Fruit fly (Drosophila melanogaster) whole organism, embryonic: Measurements from ENCODE around the gene CG43137.
A peak's percentile ranks its signal among the peaks of the same experiment; 100 is the strongest.

Source experiments
- Aef1 ChIP-seq: fragments of 200-800 bp; sonication (Bioruptor generic); IDR thresholded peaks from 3 replicates; pipeline ENCODE4 v1.3.6; 2022; ENCODE audit warnings: missing biosample characterization, missing genetic modification characterization
- Atf-2 ChIP-seq: fragments of 200-800 bp; sonication (Bioruptor generic); optimal IDR thresholded peaks from 2 replicates; lab custom pipeline; 2016; ENCODE audit warnings: missing biosample characterization, missing genetic modification characterization
- CG10654 ChIP-seq: fragments of 200-800 bp; sonication (Bioruptor generic); optimal IDR thresholded peaks from 2 replicates; lab custom pipeline; 2016; ENCODE audit warnings: missing biosample characterization, missing genetic modification characterization
- CG11504 ChIP-seq: fragments of 200-800 bp; sonication (Bioruptor generic); optimal IDR thresholded peaks from 3 replicates; lab custom pipeline; 2019; ENCODE audit warnings: missing biosample characterization, mild to moderate bottlenecking, missing genetic modification characterization, moderate library complexity
- CG17359 ChIP-seq: fragments of 200-800 bp; sonication (Bioruptor generic); optimal IDR thresholded peaks from 3 replicates; lab custom pipeline; 2018; ENCODE audit warnings: missing biosample characterization, mild to moderate bottlenecking, missing genetic modification characterization, moderate library complexity
- CG2889 ChIP-seq: fragments of 200-800 bp; sonication (Bioruptor generic); IDR thresholded peaks from 3 replicates; pipeline ENCODE4 v1.3.6; 2022; ENCODE audit warnings: missing biosample characterization, missing genetic modification characterization
- CG32767 ChIP-seq: fragments of 200-800 bp; sonication (Bioruptor generic); IDR thresholded peaks from 2 replicates; pipeline ENCODE4 v1.3.6; 2022; ENCODE audit warnings: missing biosample characterization, missing genetic modification characterization
- CG34376 ChIP-seq: fragments of 200-800 bp; sonication (Bioruptor generic); optimal IDR thresholded peaks from 2 replicates; lab custom pipeline; 2018; ENCODE audit warnings: missing biosample characterization, mild to moderate bottlenecking, missing genetic modification characterization
- CG7928 ChIP-seq: fragments of 200-800 bp; sonication (Bioruptor generic); optimal IDR thresholded peaks from 2 replicates; lab custom pipeline; 2017; ENCODE audit warnings: missing biosample characterization, mild to moderate bottlenecking, missing genetic modification characterization
- CG8281 ChIP-seq: fragments of 200-800 bp; sonication (Bioruptor generic); optimal IDR thresholded peaks from 2 replicates; lab custom pipeline; 2018; ENCODE audit warnings: missing biosample characterization, mild to moderate bottlenecking, missing genetic modification characterization, moderate library complexity
- CHES-1-like ChIP-seq: fragments of 200-800 bp; sonication (Bioruptor generic); optimal IDR thresholded peaks from 2 replicates; lab custom pipeline; 2016; ENCODE audit warnings: missing biosample characterization, missing genetic modification characterization
- Chrac-16 ChIP-seq: fragments of 200-800 bp; sonication (Bioruptor generic); optimal IDR thresholded peaks from 3 replicates; lab custom pipeline; 2016; ENCODE audit warnings: missing biosample characterization, missing genetic modification characterization
- Dip3 ChIP-seq: fragments of 200-800 bp; sonication (Bioruptor generic); optimal IDR thresholded peaks from 3 replicates; lab custom pipeline; 2016; ENCODE audit warnings: missing biosample characterization, missing genetic modification characterization
- Drgx ChIP-seq: fragments of 200-800 bp; sonication (Bioruptor generic); IDR thresholded peaks from 2 replicates; pipeline ENCODE4 v1.3.6; 2022; ENCODE audit warnings: missing biosample characterization, missing genetic modification characterization
- Hmx ChIP-seq: fragments of 200-800 bp; sonication (Bioruptor generic); optimal IDR thresholded peaks from 2 replicates; lab custom pipeline; 2016; ENCODE audit warnings: missing biosample characterization, missing genetic modification characterization
- Hr3 ChIP-seq: fragments of 200-800 bp; sonication (Bioruptor generic); optimal IDR thresholded peaks from 3 replicates; lab custom pipeline; 2016; ENCODE audit warnings: missing biosample characterization, missing genetic modification characterization
- Hsf ChIP-seq: fragments of 200-800 bp; sonication (Bioruptor generic); optimal IDR thresholded peaks from 3 replicates; lab custom pipeline; 2016; ENCODE audit warnings: missing biosample characterization, missing genetic modification characterization
- Lhr ChIP-seq: fragments of 200-800 bp; sonication (Bioruptor generic); optimal IDR thresholded peaks from 3 replicates; lab custom pipeline; 2017; ENCODE audit warnings: mild to moderate bottlenecking, missing biosample characterization, missing genetic modification reagents, missing genetic modification characterization
- Max ChIP-seq: fragments of 200-800 bp; sonication (Bioruptor generic); optimal IDR thresholded peaks from 2 replicates; lab custom pipeline; 2016; ENCODE audit warnings: missing biosample characterization, mild to moderate bottlenecking, missing genetic modification characterization
- Meics ChIP-seq: fragments of 200-800 bp; sonication (Bioruptor generic); optimal IDR thresholded peaks from 2 replicates; lab custom pipeline; 2017; ENCODE audit warnings: missing biosample characterization, mild to moderate bottlenecking, missing genetic modification characterization
- NFAT ChIP-seq: fragments of 200-800 bp; sonication (Bioruptor generic); IDR thresholded peaks from 2 replicates; pipeline ENCODE4 v1.3.6; 2022; ENCODE audit warnings: missing biosample characterization, missing genetic modification characterization
- Nf-YA ChIP-seq: fragments of 200-800 bp; sonication (Bioruptor generic); IDR thresholded peaks from 2 replicates; pipeline ENCODE4 v1.3.6; 2022; ENCODE audit warnings: missing biosample characterization, missing genetic modification characterization
- Oli ChIP-seq: fragments of 200-800 bp; sonication (Bioruptor generic); optimal IDR thresholded peaks from 2 replicates; lab custom pipeline; 2018; ENCODE audit warnings: missing biosample characterization, mild to moderate bottlenecking, missing genetic modification characterization, moderate library complexity
- Opbp ChIP-seq: fragments of 200-800 bp; sonication (Bioruptor generic); IDR thresholded peaks from 3 replicates; pipeline ENCODE4 v1.3.6; 2022; ENCODE audit warnings: missing biosample characterization, missing genetic modification characterization; ENCODE audit not compliant: partially characterized antibody
- Optix ChIP-seq: fragments of 200-800 bp; sonication (Bioruptor generic); IDR thresholded peaks from 3 replicates; pipeline ENCODE4 v1.3.6; 2022; ENCODE audit warnings: missing biosample characterization, missing genetic modification characterization
- Side ChIP-seq: fragments of 200-800 bp; sonication (Bioruptor generic); optimal IDR thresholded peaks from 2 replicates; lab custom pipeline; 2016; ENCODE audit warnings: missing biosample characterization, missing genetic modification characterization
- Tbp ChIP-seq: fragments of >200 bp; optimal IDR thresholded peaks from 2 replicates; lab custom pipeline; 2018; ENCODE audit warnings: missing biosample characterization, missing genetic modification characterization
- bab2 ChIP-seq: fragments of 200-800 bp; sonication (Bioruptor generic); optimal IDR thresholded peaks from 2 replicates; lab custom pipeline; 2016; ENCODE audit warnings: missing biosample characterization, missing genetic modification characterization
- bowl ChIP-seq: fragments of 200-800 bp; sonication (Bioruptor generic); IDR thresholded peaks from 2 replicates; pipeline ENCODE4 v1.3.6; 2022; ENCODE audit warnings: missing biosample characterization, missing genetic modification characterization
- caup ChIP-seq: fragments of 200-800 bp; sonication (Bioruptor generic); optimal IDR thresholded peaks from 3 replicates; lab custom pipeline; 2017; ENCODE audit warnings: missing biosample characterization, mild to moderate bottlenecking, missing genetic modification characterization, moderate library complexity; ENCODE audit not compliant: severe bottlenecking
- croc ChIP-seq: fragments of 200-800 bp; sonication (Bioruptor generic); conservative IDR thresholded peaks from 3 replicates; pipeline ENCODE4 v1.3.6; 2022; ENCODE audit warnings: missing biosample characterization, missing genetic modification characterization
- dm ChIP-seq: fragments of 200-800 bp; sonication (Bioruptor generic); optimal IDR thresholded peaks from 3 replicates; lab custom pipeline; 2016; ENCODE audit warnings: missing biosample characterization, missing genetic modification characterization
- dpn ChIP-seq, 2 experiments: fragments of 200-800 bp; sonication (Bioruptor generic); optimal IDR thresholded peaks; 3 replicates each; lab custom pipeline; 2016; ENCODE audit warnings: missing biosample characterization in 2 of 2, missing genetic modification characterization in 2 of 2
- ems ChIP-seq: fragments of 200-800 bp; sonication (Bioruptor generic); optimal IDR thresholded peaks from 3 replicates; lab custom pipeline; 2016; ENCODE audit warnings: missing biosample characterization, missing genetic modification characterization
- esg ChIP-seq: fragments of 200-800 bp; sonication (Bioruptor generic); conservative IDR thresholded peaks from 2 replicates; pipeline ENCODE4 v1.3.6; 2022; ENCODE audit warnings: missing biosample characterization, missing genetic modification characterization
- exex ChIP-seq: fragments of 200-800 bp; sonication (Bioruptor generic); optimal IDR thresholded peaks from 4 replicates; lab custom pipeline; 2018; ENCODE audit warnings: missing biosample characterization, mild to moderate bottlenecking, missing genetic modification characterization, moderate library complexity
- fu2 ChIP-seq: fragments of 200-800 bp; sonication (Bioruptor generic); optimal IDR thresholded peaks from 2 replicates; lab custom pipeline; 2016; ENCODE audit warnings: missing biosample characterization, missing genetic modification characterization
- gsb ChIP-seq: fragments of 200-800 bp; sonication (Bioruptor generic); IDR thresholded peaks from 2 replicates; pipeline ENCODE4 v1.3.6; 2022; ENCODE audit warnings: missing biosample characterization, missing genetic modification characterization
- lmd ChIP-seq: fragments of 200-800 bp; sonication (Bioruptor generic); IDR thresholded peaks from 2 replicates; pipeline ENCODE4 v1.3.6; 2022; ENCODE audit warnings: missing biosample characterization, missing genetic modification characterization
- nerfin-1 ChIP-seq: fragments of 200-800 bp; sonication (Bioruptor generic); optimal IDR thresholded peaks from 3 replicates; lab custom pipeline; 2019; ENCODE audit warnings: missing biosample characterization, mild to moderate bottlenecking, missing genetic modification characterization, moderate library complexity
- oc ChIP-seq: fragments of 200-800 bp; sonication (Bioruptor generic); optimal IDR thresholded peaks from 2 replicates; lab custom pipeline; 2018; ENCODE audit warnings: missing biosample characterization, mild to moderate bottlenecking, missing genetic modification characterization, moderate library complexity
- org-1 ChIP-seq: fragments of 200-800 bp; sonication (Bioruptor generic); optimal IDR thresholded peaks from 2 replicates; lab custom pipeline; 2017; ENCODE audit warnings: missing biosample characterization, missing genetic modification characterization
- seq ChIP-seq: fragments of 200-800 bp; sonication (Bioruptor generic); IDR thresholded peaks from 2 replicates; pipeline ENCODE4 v1.3.6; 2022; ENCODE audit warnings: missing biosample characterization, missing genetic modification characterization
- shn ChIP-seq: fragments of 200-800 bp; sonication (Bioruptor generic); optimal IDR thresholded peaks from 3 replicates; lab custom pipeline; 2016; ENCODE audit warnings: missing biosample characterization, missing genetic modification characterization
- sob ChIP-seq: fragments of 200-800 bp; sonication (Bioruptor generic); IDR thresholded peaks from 2 replicates; pipeline ENCODE4 v1.3.6; 2022; ENCODE audit warnings: missing biosample characterization, missing genetic modification characterization
- tna ChIP-seq: fragments of 200-800 bp; sonication (Bioruptor generic); IDR thresholded peaks from 2 replicates; pipeline ENCODE4 v1.3.6; 2022; ENCODE audit warnings: missing biosample characterization, missing genetic modification characterization; ENCODE audit not compliant: partially characterized antibody
- vfl ChIP-seq: fragments of 200-800 bp; sonication (Bioruptor generic); optimal IDR thresholded peaks from 2 replicates; lab custom pipeline; 2016; ENCODE audit warnings: missing biosample characterization, missing genetic modification characterization
- yki ChIP-seq: fragments of >200 bp; optimal IDR thresholded peaks from 3 replicates; lab custom pipeline; 2018
- zen2 ChIP-seq: fragments of 200-800 bp; sonication (Bioruptor generic); IDR thresholded peaks from 3 replicates; pipeline ENCODE4 v1.3.6; 2022; ENCODE audit warnings: missing biosample characterization, missing genetic modification characterization; ENCODE audit not compliant: partially characterized antibody
- zf30C ChIP-seq: fragments of 200-800 bp; sonication (Bioruptor generic); optimal IDR thresholded peaks from 3 replicates; lab custom pipeline; 2018; ENCODE audit warnings: missing biosample characterization, mild to moderate bottlenecking, missing genetic modification characterization

CG43137 gene

dm6 chrX:5891666-5892444, 26.9 kb upstream of the CG43137 start (continued):
- TF ChIP-seq sob, result peak; percentile 43
- peak; percentile 31 for TF ChIP-seq CHES-1-like (GFP tag; lab: Kevin White, UChicago)
- TF ChIP-seq shn (GFP tag; lab: Kevin White, UChicago), result peak; percentile 15
- no peak for TF ChIP-seq nerfin-1 (tag; lab: Kevin White, UChicago)
- 0 out of 2 replicates have a peak, but pooled peaks have one; percentile 31 for TF ChIP-seq esg (GFP tag; lab: Robert Waterston, UW)
- TF ChIP-seq CG2889 (GFP tag; lab: Robert Waterston, UW), result no peak
- no peak for TF ChIP-seq tna (GFP tag; lab: Robert Waterston, UW)
- no peak for TF ChIP-seq CG32767 (GFP tag; lab: Robert Waterston, UW)
- peak; percentile 32 for TF ChIP-seq CG11504 (tag; lab: Kevin White, UChicago)
- TF ChIP-seq CG34376 (GFP tag; lab: Kevin White, UChicago), result no peak
- TF ChIP-seq bab2 (GFP tag; lab: Kevin White, UChicago), result peak; percentile 10
- TF ChIP-seq gsb, result no peak
- no peak for TF ChIP-seq bowl (GFP tag; lab: Robert Waterston, UW)
- TF ChIP-seq Aef1 (GFP tag; lab: Robert Waterston, UW), result no peak
- TF ChIP-seq Chrac-16 (GFP tag; lab: Kevin White, UChicago), result peak; percentile 17
- peak; percentile 29 for TF ChIP-seq vfl (GFP tag; lab: Kevin White, UChicago)
- peak; percentile 40 for TF ChIP-seq fu2 (GFP tag; lab: Kevin White, UChicago)
- peak; percentile 51 for TF ChIP-seq NFAT (GFP tag; lab: Robert Waterston, UW)
- TF ChIP-seq Meics (GFP tag; lab: Kevin White, UChicago), result peak; percentile 90
- no peak for TF ChIP-seq Lhr (GFP tag; lab: Kevin White, UChicago)
- TF ChIP-seq ems (GFP tag; lab: Kevin White, UChicago), result no peak
- TF ChIP-seq yki (lab: Kevin White, UChicago), result no peak
- peak; percentile 15 for TF ChIP-seq CG17359
- TF ChIP-seq CG8281 (tag; lab: Kevin White, UChicago), result no peak
- TF ChIP-seq CG10654, result no peak
- no peak for TF ChIP-seq Nf-YA (GFP tag; lab: Robert Waterston, UW)
- TF ChIP-seq Tbp (GFP tag; lab: Kevin White, UChicago), result no peak
- peak; percentile 28 for TF ChIP-seq caup (GFP tag; lab: Kevin White, UChicago)
- TF ChIP-seq oc (tag; lab: Kevin White, UChicago), result no peak
- peak; percentile 48; the same call in 1 of the 2 replicates for TF ChIP-seq lmd (GFP tag; lab: Robert Waterston, UW)
- TF ChIP-seq Hr3 (GFP tag; lab: Kevin White, UChicago), result peak; percentile 23
- TF ChIP-seq zen2, result no peak
- peak; percentile 16 for TF ChIP-seq zf30C
- peak; percentile 26 for TF ChIP-seq CG7928
- TF ChIP-seq Side (GFP tag; lab: Kevin White, UChicago), result peak; percentile 70
- TF ChIP-seq Hsf (GFP tag; lab: Kevin White, UChicago), result peak; percentile 32
- peak; percentile 13 for TF ChIP-seq dm (GFP tag; lab: Kevin White, UChicago)
- no peak for TF ChIP-seq Hmx
- TF ChIP-seq Optix (GFP tag; lab: Robert Waterston, UW), result no peak
- TF ChIP-seq dpn (GFP tag; optimal IDR thresholded peaks at IDR 0.05; lab: Kevin White, UChicago), result peak; percentile 42 to 50
- TF ChIP-seq seq (GFP tag; lab: Robert Waterston, UW), result 0 out of 2 replicates have a peak, but pooled peaks have one; percentile 19
- TF ChIP-seq Max (GFP tag; lab: Kevin White, UChicago), result peak; percentile 7
- peak; percentile 11 for TF ChIP-seq org-1 (GFP tag; lab: Kevin White, UChicago)
- TF ChIP-seq Oli (tag; lab: Kevin White, UChicago), result no peak
- peak; percentile 16 for TF ChIP-seq Atf-2 (GFP tag; lab: Kevin White, UChicago)
- peak; percentile 52 for TF ChIP-seq Drgx (GFP tag; lab: Robert Waterston, UW)
- no peak for TF ChIP-seq croc (GFP tag; lab: Robert Waterston, UW)
- TF ChIP-seq exex (tag; lab: Kevin White, UChicago), result peak; percentile 10
- TF ChIP-seq Opbp (GFP tag; lab: Robert Waterston, UW), result no peak
- TF ChIP-seq Dip3 (GFP tag; lab: Kevin White, UChicago), result peak; percentile 75
